Fruit fly (Drosophila melanogaster): ENCODE results near the gene Kap-alpha3.
A peak's percentile ranks its signal among the peaks of the same experiment; 100 is the strongest.

Gene Kap-alpha3

dm6 chr3R:9533181-9534124, 44.1 kb downstream of the Kap-alpha3 start (continued):
- TF ChIP-seq CG18619 (GFP tag; optimal IDR thresholded peaks at IDR 0.05) (peak; percentile 99), Tbp (GFP tag; optimal IDR thresholded peaks at IDR 0.05) (no peak), Blimp-1 (GFP tag; optimal IDR thresholded peaks at IDR 0.05) (peak; percentile 89), nom (GFP tag; optimal IDR thresholded peaks at IDR 0.05) (peak; percentile 87), repo (GFP tag; optimal IDR thresholded peaks at IDR 0.05) (peak; percentile 82), aop (GFP tag; IDR thresholded peaks at IDR 0.05) (0 out of 2 replicates have a peak, but pooled peaks have one; percentile 35), CG10979 (tag; optimal IDR thresholded peaks at IDR 0.05) (peak; percentile 96), D19A (tag; optimal IDR thresholded peaks at IDR 0.05) (peak; percentile 94), jigr1 (GFP tag; IDR thresholded peaks at IDR 0.05) (peak; percentile 87), CG6683 (GFP tag; optimal IDR thresholded peaks at IDR 0.05) (peak; percentile 94), br (optimal IDR thresholded peaks at IDR 0.05) (no peak), Dfd (GFP tag; optimal IDR thresholded peaks at IDR 0.05) (peak in 1 of 2 experiments; percentile 83), vfl (GFP tag; optimal IDR thresholded peaks at IDR 0.05) (peak; percentile 94), fru (optimal IDR thresholded peaks at IDR 0.05) (no peak), CG30020 (tag; optimal IDR thresholded peaks at IDR 0.05) (peak; percentile 85), CG10274 (GFP tag; optimal IDR thresholded peaks at IDR 0.05) (peak; percentile 94), CG17829 (tag; optimal IDR thresholded peaks at IDR 0.05) (peak; percentile 96), CG3995 (GFP tag; optimal IDR thresholded peaks at IDR 0.05) (peak; percentile 79), CG14860 (GFP tag; IDR thresholded peaks at IDR 0.05; ENCODE audit: partially characterized antibody) (peak; percentile 46; the same call in 2 of the 3 replicates), ash1 (GFP tag; optimal IDR thresholded peaks at IDR 0.05) (peak; percentile 33), lbe (GFP tag; optimal IDR thresholded peaks at IDR 0.05) (peak; percentile 84), CG5180 (GFP tag; optimal IDR thresholded peaks at IDR 0.05) (peak; percentile 84), ro (GFP tag; IDR thresholded peaks at IDR 0.05) (peak; percentile 82; the same call in 1 of the 2 replicates), CG7987 (GFP tag; optimal IDR thresholded peaks at IDR 0.05) (peak; percentile 83), disco-r (GFP tag; optimal IDR thresholded peaks at IDR 0.05) (peak; percentile 86), Nf-YC (tag; optimal IDR thresholded peaks at IDR 0.05) (peak; percentile 92), da (GFP tag; optimal IDR thresholded peaks at IDR 0.05) (peak; percentile 66), Atf3 (GFP tag; optimal IDR thresholded peaks at IDR 0.05) (peak; percentile 84), CG13775 (GFP tag; optimal IDR thresholded peaks at IDR 0.05) (peak; percentile 97), CG11247 (GFP tag; IDR thresholded peaks at IDR 0.05) (peak; percentile 73; the same call in 1 of the 2 replicates), ATbp (GFP tag; optimal IDR thresholded peaks at IDR 0.05) (peak; percentile 94), HmgZ (tag; optimal IDR thresholded peaks at IDR 0.05) (peak; percentile 86), dmrt11E (tag; optimal IDR thresholded peaks at IDR 0.05) (peak; percentile 85), pum (GFP tag; optimal IDR thresholded peaks at IDR 0.05) (peak; percentile 91), CG10543 (GFP tag; optimal IDR thresholded peaks at IDR 0.05) (peak; percentile 98), NC2β (GFP tag; optimal IDR thresholded peaks at IDR 0.05) (peak; percentile 83), CG14050 (GFP tag; IDR thresholded peaks at IDR 0.05) (peak; percentile 74), row (GFP tag; IDR thresholded peaks at IDR 0.05) (peak; percentile 94), sob (GFP tag; IDR thresholded peaks at IDR 0.05) (peak; percentile 85), Kr (GFP tag; optimal IDR thresholded peaks at IDR 0.05) (no peak), CG2875 (GFP tag; optimal IDR thresholded peaks at IDR 0.05) (peak; percentile 96), Scr (GFP tag; IDR thresholded peaks at IDR 0.05; ENCODE audit: partially characterized antibody) (0 out of 2 replicates have a peak, but pooled peaks have one; percentile 22), lov (optimal IDR thresholded peaks at IDR 0.05) (no peak), lov (GFP tag; IDR thresholded peaks at IDR 0.05) (no peak), CG3407 (GFP tag; optimal IDR thresholded peaks at IDR 0.05) (peak; percentile 89), luna (GFP tag; optimal IDR thresholded peaks at IDR 0.05) (peak; percentile 44), Ssrp (tag; optimal IDR thresholded peaks at IDR 0.05) (peak; percentile 92), CG17802 (tag; optimal IDR thresholded peaks at IDR 0.05) (peak; percentile 74), CG43689 (GFP tag; IDR thresholded peaks at IDR 0.05) (peak; percentile 61)

Data from whole organism, embryonic.